Worm (Caenorhabditis elegans): ENCODE measurements around the gene Y57G11C.499.
A peak's percentile ranks its signal among the peaks of the same experiment; 100 is the strongest.

The Y57G11C.499 gene

DNA sequence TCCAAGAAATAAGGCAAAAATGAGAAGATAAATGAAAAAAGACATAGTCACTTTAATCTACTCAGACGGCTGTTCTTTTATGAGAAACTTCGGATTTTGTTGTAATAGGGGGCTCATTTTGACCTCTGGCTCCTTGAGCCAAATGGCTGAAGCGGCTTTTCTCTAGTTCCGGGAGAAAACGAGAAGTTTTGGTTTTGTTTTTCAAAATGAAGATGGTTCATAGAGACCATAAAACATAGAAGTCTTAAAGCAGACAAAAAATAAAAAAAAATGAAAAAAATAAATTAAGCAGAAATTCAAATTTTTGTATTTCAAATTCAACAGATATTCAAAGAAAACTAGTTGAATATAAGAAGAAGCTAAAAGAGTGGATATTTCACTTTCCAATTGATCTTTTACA, 48.4 kb downstream of the Y57G11C.499 start, which contains the start of gene Y57G11C.41:
Y57G11C.41 (minus strand) TSS at position 101 of the 400 bp plus-strand sequence.
- TF ChIP-seq dmd-9 (GFP tag; IDR thresholded peaks at IDR 0.05) (no peak), ceh-20 (GFP tag; IDR thresholded peaks at IDR 0.05) (no peak), daf-19 (GFP tag; conservative IDR thresholded peaks at IDR 0.05) (no peak), unc-130 (GFP tag; optimal IDR thresholded peaks at IDR 0.05) (no peak), daf-8 (GFP tag; IDR thresholded peaks at IDR 0.05) (no peak)

DNA sequence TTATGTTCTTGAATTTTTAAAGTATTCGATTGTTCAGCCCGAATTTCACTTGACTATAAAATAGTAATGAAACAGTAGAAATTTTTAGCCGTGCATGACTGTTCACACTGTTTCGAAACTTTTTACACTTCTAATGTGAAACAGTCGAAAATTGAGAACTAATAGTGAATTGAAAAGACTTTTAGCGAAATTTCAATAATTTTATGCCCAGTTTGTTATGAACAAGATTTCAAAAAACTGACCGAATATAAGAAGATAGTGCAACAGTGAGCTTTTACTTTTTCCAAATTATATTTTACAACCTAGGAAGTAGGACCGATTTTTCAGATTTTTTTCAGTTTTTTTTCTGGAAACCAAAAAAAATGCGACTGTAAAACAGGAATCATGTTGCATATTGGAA, 49.8 kb downstream of the Y57G11C.499 start:
- TF ChIP-seq mep-1 (tag; optimal IDR thresholded peaks at IDR 0.05) = no peak
- TF ChIP-seq snpc-1.2 (GFP tag; IDR thresholded peaks at IDR 0.05) = peak; percentile 65

DNA sequence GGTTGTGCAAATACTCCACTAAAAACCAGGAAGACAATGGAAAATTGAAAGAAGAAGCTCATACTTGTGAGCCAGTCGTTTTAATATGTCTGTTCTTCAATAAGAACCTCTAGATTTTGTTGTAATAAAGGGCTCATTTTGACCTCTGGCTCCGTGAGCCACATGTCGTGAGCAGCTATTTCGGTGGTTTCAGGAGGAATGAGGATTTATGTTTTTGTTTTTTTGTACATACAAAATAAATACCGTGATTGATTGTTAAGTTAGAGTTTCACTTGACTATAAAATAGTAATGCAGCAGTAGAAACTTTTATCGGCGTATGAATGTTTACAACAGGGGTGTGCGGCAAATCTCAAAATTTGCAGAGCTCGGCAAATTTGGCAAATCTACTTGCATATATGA, 50.6 kb downstream of the Y57G11C.499 start, which contains the start of gene Y57G11C.40:
Y57G11C.40 (minus strand) TSS at position 101 of the 400 bp plus-strand sequence.
- TF ChIP-seq madf-9 (GFP tag; conservative IDR thresholded peaks at IDR 0.05) = no peak
- TF ChIP-seq aha-1 (tag) = peak; percentile 37
- no peak for TF ChIP-seq ama-1 (optimal IDR thresholded peaks at IDR 0.05)
